Fruit fly (Drosophila melanogaster): ENCODE measurements around the gene Rbf.

- TF ChIP-seq ovo (GFP tag; optimal IDR thresholded peaks at IDR 0.05) (no peak), kay (GFP tag; ENCODE audit: borderline replicate concordance) (no peak), toe (GFP tag; optimal IDR thresholded peaks at IDR 0.05) (no peak), Mnt (GFP tag; optimal IDR thresholded peaks at IDR 0.05) (peak; percentile 83), CG7101 (tag; optimal IDR thresholded peaks at IDR 0.05) (no peak), CG14711 (tag; optimal IDR thresholded peaks at IDR 0.05) (no peak), bab1 (GFP tag; optimal IDR thresholded peaks at IDR 0.05) (no peak), Hr96 (GFP tag; optimal IDR thresholded peaks at IDR 0.05) (no peak), cic (GFP tag; optimal IDR thresholded peaks at IDR 0.05) (no peak), CG12768 (GFP tag; optimal IDR thresholded peaks at IDR 0.05) (no peak)
These were observed 39.8 kb upstream of the Rbf start for dm6 chrX:841038-841437.

All from whole organism, adult.